Worm (Caenorhabditis elegans) whole organism, mixed stage, embryonic: ENCODE measurements around the gene F32D8.15.

ENCODE experiments used
- elt-1 ChIP-seq: sonication (generic microtip); optimal IDR thresholded peaks from 2 replicates; lab custom pipeline; 2017; ENCODE audit warnings: missing genetic modification characterization, mild to moderate bottlenecking, missing compliant biosample characterization, antibody characterized with exemption, moderate library complexity, borderline replicate concordance; ENCODE audit not compliant: insufficient read depth
- mab-5 ChIP-seq: fragments of 150-350 bp; optimal IDR thresholded peaks from 2 replicates; lab custom pipeline; 2014; ENCODE audit warnings: missing biosample characterization, missing genetic modification characterization
- nhr-28 ChIP-seq: fragments of 150-350 bp; optimal IDR thresholded peaks from 2 replicates; lab custom pipeline; 2014; ENCODE audit warnings: missing biosample characterization, missing genetic modification characterization
- pha-4 ChIP-seq: fragments of 150-350 bp; optimal IDR thresholded peaks from 2 replicates; lab custom pipeline; 2018; ENCODE audit warnings: missing biosample characterization, missing genetic modification reagents, missing genetic modification characterization
- unc-39 ChIP-seq: fragments of 150-350 bp; optimal IDR thresholded peaks from 2 replicates; lab custom pipeline; 2014; ENCODE audit warnings: missing biosample characterization, missing genetic modification characterization
- unc-62 ChIP-seq: fragments of 150-350 bp; optimal IDR thresholded peaks from 2 replicates; lab custom pipeline; 2014; ENCODE audit warnings: missing biosample characterization, missing genetic modification reagents, missing genetic modification characterization

- TF ChIP-seq nhr-28 (tag; lab: Kevin White, UChicago) = no peak
- TF ChIP-seq mab-5 (tag; lab: Kevin White, UChicago) = no peak
- no peak for TF ChIP-seq unc-39 (tag; lab: Kevin White, UChicago)
- TF ChIP-seq pha-4 (tag; lab: Kevin White, UChicago) = no peak
- no peak for TF ChIP-seq elt-1 (tag; lab: Kevin White, UChicago)
- TF ChIP-seq unc-62 = no peak
Observed at ce11 chrV:10925658-10926057, 21.8 kb downstream of the F32D8.15 start.
